Worm (Caenorhabditis elegans) whole organism, L2 larva: ENCODE results near the gene rga-3.
A peak's percentile ranks its signal among the peaks of the same experiment; 100 is the strongest.

Experiments used
- nhr-10 ChIP-seq: sonication (generic microtip); optimal IDR thresholded peaks from 2 replicates; lab custom pipeline; 2017; ENCODE audit warnings: missing biosample characterization, missing genetic modification characterization
- nhr-11 ChIP-seq: fragments of 150-350 bp; optimal IDR thresholded peaks from 2 replicates; lab custom pipeline; 2014; ENCODE audit warnings: missing biosample characterization, missing genetic modification characterization
- nhr-25 ChIP-seq: fragments of 150-350 bp; sonication (generic microtip); optimal IDR thresholded peaks from 3 replicates; lab custom pipeline; 2014; ENCODE audit warnings: missing biosample characterization, missing genetic modification characterization

DNA sequence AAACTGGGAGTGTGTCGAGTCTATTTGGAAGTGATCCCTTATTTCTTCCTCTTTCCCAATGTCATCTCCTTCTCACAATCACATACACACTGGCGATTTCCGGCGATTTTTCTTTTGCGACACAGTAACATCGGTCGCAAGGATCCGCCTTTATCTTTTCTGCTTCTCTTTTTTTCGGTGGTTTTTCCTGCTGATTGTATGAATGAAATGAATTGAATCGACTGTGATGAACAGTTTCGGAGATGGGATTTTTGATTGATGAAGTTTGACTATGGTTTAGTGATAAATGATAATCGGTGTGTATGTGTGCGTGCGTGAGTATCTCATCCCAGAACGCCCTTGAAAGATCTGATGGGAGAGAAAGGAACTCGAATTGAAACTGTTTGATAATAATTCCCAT lies 16.6 kb upstream of the rga-3 start:
- TF ChIP-seq nhr-25 (tag; lab: Kevin White, UChicago): peak; percentile 41
- no peak for TF ChIP-seq nhr-11 (tag; lab: Kevin White, UChicago)
- TF ChIP-seq nhr-10 (tag; lab: Kevin White, UChicago): no peak
